Fruit fly (Drosophila melanogaster) Kc167 (cell line): ENCODE data around the gene Snx1.

Source experiments
- Myc ChIP-seq: fragments of >200 bp; optimal IDR thresholded peaks from 2 replicates; lab custom pipeline; 2017; ENCODE audit warnings: missing external identifiers
- Sin3A ChIP-seq: fragments of >200 bp; optimal IDR thresholded peaks from 2 replicates; lab custom pipeline; 2018; ENCODE audit warnings: missing external identifiers
- h ChIP-seq: fragments of >200 bp; optimal IDR thresholded peaks from 3 replicates; lab custom pipeline; 2018; ENCODE audit warnings: missing external identifiers
- insv ChIP-seq: fragments of >200 bp; optimal IDR thresholded peaks from 3 replicates; lab custom pipeline; 2018; ENCODE audit warnings: missing external identifiers
- psq ChIP-seq: fragments of >200 bp; optimal IDR thresholded peaks from 2 replicates; lab custom pipeline; 2017; ENCODE audit warnings: missing external identifiers
- ttk ChIP-seq: sonication (Bioruptor generic); optimal IDR thresholded peaks from 2 replicates; lab custom pipeline; 2017; ENCODE audit warnings: missing external identifiers

DNA sequence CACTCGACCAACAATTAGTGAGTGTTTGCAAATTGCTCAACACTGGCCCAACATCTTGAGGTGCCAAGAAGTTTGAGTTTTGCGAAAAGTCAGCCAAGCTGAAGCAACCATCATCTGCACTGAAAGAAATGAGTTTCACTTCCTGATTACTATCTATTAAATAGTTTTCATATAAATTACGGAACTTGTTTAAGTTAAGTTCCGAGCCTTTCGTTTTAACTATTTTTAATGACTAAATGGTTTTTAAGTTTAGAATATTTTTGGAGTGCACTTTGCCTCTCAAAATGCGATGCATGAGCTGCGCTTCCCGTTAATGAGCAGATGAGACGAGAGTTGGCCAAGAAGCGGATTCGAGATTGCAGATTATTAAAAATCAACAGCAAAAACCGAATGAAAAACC, 7.8 kb upstream of the Snx1 start:
- no peak for TF ChIP-seq insv (lab: Kevin White, UChicago)
- no peak for TF ChIP-seq h (lab: Kevin White, UChicago)
- TF ChIP-seq psq (lab: Kevin White, UChicago), result no peak
- no peak for TF ChIP-seq ttk
- TF ChIP-seq Sin3A, result no peak
- TF ChIP-seq Myc (lab: Kevin White, UChicago), result no peak
